Fruit fly (Drosophila melanogaster): ENCODE data around the gene CG11590.

The CG11590 gene

dm6 chrX:14237873-14238394, 38.0 kb downstream of the CG11590 start, which contains the start of the genes Fbxl4 and Dus2 (continued):
- TF ChIP-seq Taf1 (GFP tag; IDR thresholded peaks at IDR 0.05) (peak; percentile 74; the same call in 1 of the 2 replicates), CG6765 (GFP tag; optimal IDR thresholded peaks at IDR 0.05) (peak; percentile 85), pan (optimal IDR thresholded peaks at IDR 0.05) (no peak), pan (GFP tag; optimal IDR thresholded peaks at IDR 0.05 in 1 of 2, IDR thresholded peaks at IDR 0.05 in 1 of 2) (peak in 1 of 2 experiments; percentile 93), row (GFP tag; IDR thresholded peaks at IDR 0.05) (peak; percentile 96), dpn (GFP tag; optimal IDR thresholded peaks at IDR 0.05) (peak; percentile 92), ems (GFP tag; optimal IDR thresholded peaks at IDR 0.05) (peak; percentile 90), MTF-1 (GFP tag; optimal IDR thresholded peaks at IDR 0.05; ENCODE audit: borderline replicate concordance) (peak; percentile 75), CG13624 (GFP tag; optimal IDR thresholded peaks at IDR 0.05) (peak; percentile 93), CG15514 (GFP tag; optimal IDR thresholded peaks at IDR 0.05) (peak; percentile 76), CG5245 (GFP tag; optimal IDR thresholded peaks at IDR 0.05) (peak; percentile 91), ci (GFP tag; IDR thresholded peaks at IDR 0.05) (peak; percentile 94), CG2712 (tag; optimal IDR thresholded peaks at IDR 0.05) (peak; percentile 93), CG6654 (GFP tag; optimal IDR thresholded peaks at IDR 0.05) (peak; percentile 70), CG13894 (tag; optimal IDR thresholded peaks at IDR 0.05) (peak; percentile 84), CG12155 (GFP tag; optimal IDR thresholded peaks at IDR 0.05) (peak; percentile 90), CG7963 (GFP tag; IDR thresholded peaks at IDR 0.05; ENCODE audit: partially characterized antibody) (no peak; the same call in 2 of the 3 replicates), hkb (optimal IDR thresholded peaks at IDR 0.05) (peak; percentile 90), hkb (GFP tag; IDR thresholded peaks at IDR 0.05) (peak; percentile 89), abd-A (tag; optimal IDR thresholded peaks at IDR 0.05) (no peak), ara (GFP tag; IDR thresholded peaks at IDR 0.05) (peak; percentile 92), Ssrp (tag; optimal IDR thresholded peaks at IDR 0.05) (peak; percentile 92), CG3726 (GFP tag; IDR thresholded peaks at IDR 0.05) (peak; percentile 86; the same call in 2 of the 3 replicates), eyg (GFP tag; optimal IDR thresholded peaks at IDR 0.05) (peak; percentile 74), ap (GFP tag; IDR thresholded peaks at IDR 0.05) (peak; percentile 91), Dref (GFP tag; IDR thresholded peaks at IDR 0.05) (peak; percentile 52), CG8924 (tag; optimal IDR thresholded peaks at IDR 0.05) (peak; percentile 93), CG1832 (GFP tag; optimal IDR thresholded peaks at IDR 0.05) (no peak), NC2β (GFP tag; optimal IDR thresholded peaks at IDR 0.05) (peak; percentile 92), NC2α (GFP tag; optimal IDR thresholded peaks at IDR 0.05) (peak; percentile 63), CG3847 (GFP tag; IDR thresholded peaks at IDR 0.05) (peak; percentile 95), Oaz (GFP tag; IDR thresholded peaks at IDR 0.05) (peak; percentile 86), nerfin-2 (GFP tag; IDR thresholded peaks at IDR 0.05; ENCODE audit: partially characterized antibody) (no peak), CG18476 (GFP tag; optimal IDR thresholded peaks at IDR 0.05) (peak; percentile 91), chm (GFP tag; IDR thresholded peaks at IDR 0.05) (peak; percentile 95), CG9727 (GFP tag; optimal IDR thresholded peaks at IDR 0.05) (peak; percentile 96), psq (GFP tag; optimal IDR thresholded peaks at IDR 0.05) (peak; percentile 74), CG9437 (GFP tag; optimal IDR thresholded peaks at IDR 0.05) (peak; percentile 84), maf-S (GFP tag; optimal IDR thresholded peaks at IDR 0.05) (peak; percentile 86), esg (GFP tag; conservative IDR thresholded peaks at IDR 0.05) (peak; percentile 93), CG1603 (tag; optimal IDR thresholded peaks at IDR 0.05) (peak; percentile 92), CG8478 (optimal IDR thresholded peaks at IDR 0.05) (no peak), CG7372 (GFP tag; IDR thresholded peaks at IDR 0.05) (peak; percentile 90), fd3F (GFP tag; optimal IDR thresholded peaks at IDR 0.05) (peak; percentile 85), Dll (GFP tag; IDR thresholded peaks at IDR 0.05; ENCODE audit: partially characterized antibody) (0 out of 4 replicates have a peak, but pooled peaks have one; percentile 61), CG17361 (GFP tag; IDR thresholded peaks at IDR 0.05) (peak; percentile 96), wdn (GFP tag; IDR thresholded peaks at IDR 0.05) (peak; percentile 88), CG17359 (tag; optimal IDR thresholded peaks at IDR 0.05) (peak; percentile 84), CG9609 (GFP tag; optimal IDR thresholded peaks at IDR 0.05) (peak; percentile 93), tna (GFP tag; IDR thresholded peaks at IDR 0.05; ENCODE audit: partially characterized antibody) (no peak), Fer2 (tag; optimal IDR thresholded peaks at IDR 0.05) (peak; percentile 83)

Measured in whole organism, embryonic.